Worm (Caenorhabditis elegans) whole organism, L3 larva: Measurements from ENCODE around the gene F54F7.3.

Source experiments
- ZK546.5 ChIP-seq: sonication (generic microtip); optimal IDR thresholded peaks from 2 replicates; lab custom pipeline; 2017; ENCODE audit warnings: missing biosample characterization, missing genetic modification characterization
- ama-1 ChIP-seq: fragments of 150-350 bp; optimal IDR thresholded peaks from 2 replicates; lab custom pipeline; 2018
- ceh-82 ChIP-seq: fragments of 150-350 bp; optimal IDR thresholded peaks from 2 replicates; lab custom pipeline; 2014; ENCODE audit warnings: missing biosample characterization, missing genetic modification characterization
- elt-1 ChIP-seq: fragments of 150-350 bp; optimal IDR thresholded peaks from 2 replicates; lab custom pipeline; 2014; ENCODE audit warnings: missing biosample characterization, missing genetic modification characterization
- elt-2 ChIP-seq: sonication (generic microtip); optimal IDR thresholded peaks from 2 replicates; lab custom pipeline; 2016; ENCODE audit warnings: missing genetic modification reagents, mild to moderate bottlenecking, missing genetic modification characterization, missing compliant biosample characterization
- fos-1 ChIP-seq: fragments of 150-350 bp; optimal IDR thresholded peaks from 2 replicates; lab custom pipeline; 2014; ENCODE audit warnings: missing biosample characterization, missing genetic modification characterization
- lin-39 ChIP-seq: fragments of 150-350 bp; optimal IDR thresholded peaks from 2 replicates; lab custom pipeline; 2018; ENCODE audit warnings: missing biosample characterization, missing genetic modification reagents, missing genetic modification characterization
- nfya-1 ChIP-seq: sonication (generic microtip); optimal IDR thresholded peaks from 2 replicates; lab custom pipeline; 2017; ENCODE audit warnings: missing genetic modification characterization, mild to moderate bottlenecking, missing compliant biosample characterization, antibody characterized with exemption, moderate library complexity; ENCODE audit not compliant: insufficient read depth
- nhr-12 ChIP-seq: fragments of 150-350 bp; optimal IDR thresholded peaks from 2 replicates; lab custom pipeline; 2014; ENCODE audit warnings: missing biosample characterization, missing genetic modification characterization
- nhr-67 ChIP-seq: fragments of 150-350 bp; optimal IDR thresholded peaks from 2 replicates; lab custom pipeline; 2014; ENCODE audit warnings: missing biosample characterization, missing genetic modification characterization
- skn-1 ChIP-seq: fragments of 150-350 bp; optimal IDR thresholded peaks from 2 replicates; lab custom pipeline; 2014; ENCODE audit warnings: missing biosample characterization, missing genetic modification characterization

ce11 chrX:11826892-11827291 is 23.1 kb downstream of the F54F7.3 start:
- TF ChIP-seq elt-2 (no peak), elt-1 (no peak), nfya-1 (tag; lab: Kevin White, UChicago) (no peak), ZK546.5 (tag; lab: Kevin White, UChicago) (no peak), nhr-67 (no peak), skn-1 (tag; lab: Kevin White, UChicago) (no peak), lin-39 (tag; lab: Kevin White, UChicago) (no peak), nhr-12 (tag; lab: Kevin White, UChicago) (no peak), ama-1 (no peak), ceh-82 (tag; lab: Kevin White, UChicago) (no peak), fos-1 (tag; lab: Kevin White, UChicago) (no peak)
